Worm (Caenorhabditis elegans): ENCODE results near the gene F39F10.5.

The F39F10.5 gene

ce11 chrX:16929560-16930332 is 16.2 kb upstream of the F39F10.5 start (continued):
- peak; percentile 76 for TF ChIP-seq ztf-16 (tag; optimal IDR thresholded peaks at IDR 0.05)
- peak; percentile 99 for TF ChIP-seq ceh-31 (tag; optimal IDR thresholded peaks at IDR 0.05)
- TF ChIP-seq hlh-13 (GFP tag; optimal IDR thresholded peaks at IDR 0.05): peak; percentile 38
- peak; percentile 71 for TF ChIP-seq elt-2 (tag; optimal IDR thresholded peaks at IDR 0.05)
- TF ChIP-seq ceh-18 (tag; optimal IDR thresholded peaks at IDR 0.05): peak; percentile 100
- TF ChIP-seq F13H6.1 (tag; optimal IDR thresholded peaks at IDR 0.05): peak; percentile 93
- TF ChIP-seq unc-3 (GFP tag; conservative IDR thresholded peaks at IDR 0.05): no peak; the same call in 1 of the 2 replicates
- peak; percentile 75 for TF ChIP-seq unc-3 (tag; optimal IDR thresholded peaks at IDR 0.05)
- TF ChIP-seq T23F11.4 (GFP tag; optimal IDR thresholded peaks at IDR 0.05): no peak
- no peak for TF ChIP-seq elt-4 (tag; optimal IDR thresholded peaks at IDR 0.05)
- peak; percentile 93 for TF ChIP-seq pros-1 (tag; optimal IDR thresholded peaks at IDR 0.05)
- peak; percentile 7 for TF ChIP-seq pag-3 (tag; optimal IDR thresholded peaks at IDR 0.05; ENCODE audit: borderline replicate concordance)
- TF ChIP-seq C38D4.7 (GFP tag; optimal IDR thresholded peaks at IDR 0.05): peak; percentile 45
- peak; percentile 56 for TF ChIP-seq pha-2 (tag; optimal IDR thresholded peaks at IDR 0.05)
- peak; percentile 99 for TF ChIP-seq ref-2 (tag; optimal IDR thresholded peaks at IDR 0.05)
- TF ChIP-seq hlh-15 (tag; optimal IDR thresholded peaks at IDR 0.05): no peak
- no peak for TF ChIP-seq npax-4 (tag; optimal IDR thresholded peaks at IDR 0.05)
- TF ChIP-seq sox-2 (GFP tag; IDR thresholded peaks at IDR 0.05): no peak; the same call in none of the 2 replicates
- TF ChIP-seq unc-42 (tag; optimal IDR thresholded peaks at IDR 0.05): peak; percentile 95
- peak; percentile 100 for TF ChIP-seq pax-1 (tag; optimal IDR thresholded peaks at IDR 0.05)
- no peak for TF ChIP-seq odd-2 (tag; optimal IDR thresholded peaks at IDR 0.05)
- TF ChIP-seq ceh-45 (GFP tag; IDR thresholded peaks at IDR 0.05): no peak
- no peak for TF ChIP-seq ceh-9 (tag; optimal IDR thresholded peaks at IDR 0.05)
- no peak for TF ChIP-seq nhr-232 (tag; optimal IDR thresholded peaks at IDR 0.05)
- peak; percentile 76 for TF ChIP-seq dmd-4 (tag; optimal IDR thresholded peaks at IDR 0.05; ENCODE audit: borderline replicate concordance)
- peak; percentile 78 for TF ChIP-seq hlh-6 (tag; optimal IDR thresholded peaks at IDR 0.05)
- TF ChIP-seq ceh-24 (tag; optimal IDR thresholded peaks at IDR 0.05): peak; percentile 48
- peak; percentile 31 for TF ChIP-seq pat-9 (tag; optimal IDR thresholded peaks at IDR 0.05)
- TF ChIP-seq hlh-8 (tag; optimal IDR thresholded peaks at IDR 0.05): peak; percentile 85
- TF ChIP-seq fkh-10 (GFP tag; optimal IDR thresholded peaks at IDR 0.05): no peak
- peak; percentile 34 for TF ChIP-seq gmeb-2 (tag; optimal IDR thresholded peaks at IDR 0.05)
- TF ChIP-seq eyg-1 (tag; optimal IDR thresholded peaks at IDR 0.05): peak; percentile 73
- peak; percentile 64 for TF ChIP-seq K09A11.1 (tag; optimal IDR thresholded peaks at IDR 0.05; ENCODE audit: insufficient read depth)
- peak; percentile 34 for TF ChIP-seq tbx-7 (tag; optimal IDR thresholded peaks at IDR 0.05)
- peak; percentile 98 for TF ChIP-seq nfya-1 (tag; optimal IDR thresholded peaks at IDR 0.05)
- peak; percentile 47 for TF ChIP-seq Y22D7AL.16 (tag; optimal IDR thresholded peaks at IDR 0.05)
- peak; percentile 60 for TF ChIP-seq mec-3 (tag; optimal IDR thresholded peaks at IDR 0.05; ENCODE audit: borderline replicate concordance)
- TF ChIP-seq unc-86 (tag; optimal IDR thresholded peaks at IDR 0.05): peak; percentile 58
- peak; percentile 75 for TF ChIP-seq ceh-22 (tag; optimal IDR thresholded peaks at IDR 0.05)
- TF ChIP-seq lin-11 (tag; optimal IDR thresholded peaks at IDR 0.05): peak; percentile 28
- TF ChIP-seq ets-4 (tag; optimal IDR thresholded peaks at IDR 0.05): peak; percentile 83
- TF ChIP-seq fax-1 (tag; optimal IDR thresholded peaks at IDR 0.05): peak; percentile 58
- peak; percentile 53 for TF ChIP-seq sox-4 (tag; optimal IDR thresholded peaks at IDR 0.05)

All from whole organism, late embryonic.